Worm (Caenorhabditis elegans): ENCODE measurements around the gene C04A11.1.

ce11 chrX:13650799-13651198 lies 9.5 kb upstream of the C04A11.1 start, which contains the start of gene C40C9.4:
- no peak for TF ChIP-seq tbx-2 (tag; optimal IDR thresholded peaks at IDR 0.05)
- no peak for TF ChIP-seq rnt-1 (tag; optimal IDR thresholded peaks at IDR 0.05)
- TF ChIP-seq unc-42 (tag; optimal IDR thresholded peaks at IDR 0.05), result no peak
- TF ChIP-seq pha-4 (tag; optimal IDR thresholded peaks at IDR 0.05), result no peak
- TF ChIP-seq unc-55 (GFP tag; optimal IDR thresholded peaks at IDR 0.05), result no peak

Measured in whole organism, late embryonic.